Worm (Caenorhabditis elegans): ENCODE results near the gene zmp-6.

DNA sequence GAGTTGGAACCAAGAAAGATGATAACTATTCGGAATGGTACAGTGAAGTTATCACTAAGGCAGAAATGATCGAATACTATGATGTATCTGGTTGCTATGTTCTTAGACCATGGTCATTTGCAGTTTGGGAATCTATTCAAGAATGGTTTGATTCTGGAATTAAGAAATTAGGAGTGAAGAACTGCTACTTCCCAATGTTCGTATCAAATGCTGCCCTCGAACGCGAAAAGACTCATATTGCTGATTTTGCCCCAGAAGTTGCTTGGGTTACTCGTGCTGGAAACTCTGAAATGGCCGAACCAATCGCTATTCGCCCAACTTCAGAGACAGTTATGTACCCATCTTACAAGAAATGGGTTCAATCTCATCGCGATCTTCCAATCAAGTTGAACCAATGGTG is 8.2 kb downstream of the zmp-6 start:
- no peak for TF ChIP-seq ztf-23 (GFP tag; IDR thresholded peaks at IDR 0.05)
- TF ChIP-seq flt-1 (GFP tag; IDR thresholded peaks at IDR 0.05), result no peak

Data from whole organism, midembryonic.